Worm (Caenorhabditis elegans): ENCODE results near the gene alfa-1.

The alfa-1 gene

ce11 chrII:7624272-7624671 is 38.0 kb downstream of the alfa-1 start:
- no peak for TF ChIP-seq ref-1 (GFP tag; conservative IDR thresholded peaks at IDR 0.05)
- no peak for TF ChIP-seq ztf-29 (GFP tag; IDR thresholded peaks at IDR 0.05)
- no peak for TF ChIP-seq med-1 (GFP tag; optimal IDR thresholded peaks at IDR 0.05; ENCODE audit: insufficient read depth)
- no peak for TF ChIP-seq tab-1 (GFP tag; IDR thresholded peaks at IDR 0.05)
- no peak for TF ChIP-seq cog-1 (tag; optimal IDR thresholded peaks at IDR 0.05)
- TF ChIP-seq ztf-23 (GFP tag; IDR thresholded peaks at IDR 0.05) = no peak
- TF ChIP-seq flt-1 (GFP tag; IDR thresholded peaks at IDR 0.05) = no peak
- no peak for TF ChIP-seq klf-2 (GFP tag; conservative IDR thresholded peaks at IDR 0.05)
- TF ChIP-seq T22C8.4 (GFP tag; IDR thresholded peaks at IDR 0.05) = no peak

DNA sequence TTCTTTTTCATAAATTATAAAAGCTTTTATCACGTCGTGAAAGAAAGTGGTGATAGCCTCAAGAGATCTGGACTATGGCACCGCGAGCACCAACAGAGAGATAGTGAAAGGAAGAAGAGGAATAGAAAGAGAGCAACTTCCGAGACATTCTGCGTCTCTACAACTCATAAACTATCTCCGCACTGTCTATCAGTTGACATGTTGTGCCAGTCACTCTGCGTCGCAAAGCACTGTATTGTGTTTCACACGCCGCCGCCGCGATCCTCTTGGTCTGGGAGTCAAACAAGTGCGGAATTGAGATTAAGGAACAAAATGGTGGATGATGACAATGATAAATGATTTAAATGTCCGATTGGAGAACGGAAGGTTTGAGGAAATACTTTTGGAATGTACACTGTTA is 38.9 kb downstream of the alfa-1 start:
- peak; percentile 40 for TF ChIP-seq cog-1 (tag; optimal IDR thresholded peaks at IDR 0.05)
- TF ChIP-seq med-1 (GFP tag; optimal IDR thresholded peaks at IDR 0.05; ENCODE audit: insufficient read depth) = no peak

- no peak for TF ChIP-seq klf-2 (GFP tag; conservative IDR thresholded peaks at IDR 0.05)
- TF ChIP-seq cog-1 (tag; optimal IDR thresholded peaks at IDR 0.05) = no peak
- no peak for TF ChIP-seq T22C8.4 (GFP tag; IDR thresholded peaks at IDR 0.05)
- no peak for TF ChIP-seq flt-1 (GFP tag; IDR thresholded peaks at IDR 0.05)
- TF ChIP-seq ztf-29 (GFP tag; IDR thresholded peaks at IDR 0.05) = no peak
- TF ChIP-seq med-1 (GFP tag; optimal IDR thresholded peaks at IDR 0.05; ENCODE audit: insufficient read depth) = no peak
- no peak for TF ChIP-seq ref-1 (GFP tag; conservative IDR thresholded peaks at IDR 0.05)
- TF ChIP-seq tab-1 (GFP tag; IDR thresholded peaks at IDR 0.05) = no peak
- no peak for TF ChIP-seq ztf-23 (GFP tag; IDR thresholded peaks at IDR 0.05)
Observed at ce11 chrII:7621513-7621912, 40.8 kb downstream of the alfa-1 start.

DNA sequence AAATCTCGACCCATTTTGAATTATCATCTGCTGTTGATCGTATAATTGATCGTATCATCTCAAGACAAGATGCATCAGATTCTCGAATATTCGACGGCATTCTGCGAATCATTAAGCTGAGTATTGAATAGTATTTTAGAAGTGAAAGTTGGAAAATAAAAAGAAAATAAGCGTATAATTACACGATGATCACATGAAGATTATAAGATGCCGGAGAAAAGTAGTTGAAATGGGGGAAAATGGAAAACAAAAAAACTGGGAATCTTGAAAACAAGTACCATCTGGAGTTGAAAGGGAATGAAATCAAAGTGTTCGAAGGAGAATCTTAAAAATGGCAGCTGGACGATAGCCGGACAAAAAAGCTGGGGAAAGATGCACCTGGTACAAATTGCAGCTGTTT is 41.9 kb downstream of the alfa-1 start, which contains the start of gene R07G3.8:
Gene R07G3.8 (minus strand): TSS at position 101 of the 400 bp plus-strand sequence.
- TF ChIP-seq klf-2 (GFP tag; conservative IDR thresholded peaks at IDR 0.05) (no peak), ref-1 (GFP tag; conservative IDR thresholded peaks at IDR 0.05) (no peak), T22C8.4 (GFP tag; IDR thresholded peaks at IDR 0.05) (no peak), cog-1 (tag; optimal IDR thresholded peaks at IDR 0.05) (no peak), ztf-29 (GFP tag; IDR thresholded peaks at IDR 0.05) (no peak), ztf-23 (GFP tag; IDR thresholded peaks at IDR 0.05) (no peak), flt-1 (GFP tag; IDR thresholded peaks at IDR 0.05) (no peak)

DNA sequence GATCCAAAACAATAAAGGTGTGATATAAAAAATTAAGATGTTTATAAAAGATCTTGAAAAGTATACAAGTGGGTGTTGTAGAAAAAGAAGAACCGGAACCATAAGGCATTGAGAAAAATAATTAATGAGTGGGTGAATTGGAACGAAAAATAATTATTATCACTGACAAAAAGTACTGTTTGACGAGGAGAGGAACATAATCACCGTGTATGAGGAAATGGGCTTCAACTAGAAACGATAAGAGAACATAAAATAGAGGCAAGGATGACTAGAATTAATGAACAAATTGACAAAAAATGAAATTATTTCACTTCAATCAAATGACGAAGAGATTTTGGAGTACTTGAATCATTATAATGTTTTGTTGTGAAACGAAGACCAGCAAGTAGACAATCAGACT is 44.1 kb downstream of the alfa-1 start:
- no peak for TF ChIP-seq T22C8.4 (GFP tag; IDR thresholded peaks at IDR 0.05)
- no peak for TF ChIP-seq tab-1 (GFP tag; IDR thresholded peaks at IDR 0.05)
- TF ChIP-seq ref-1 (GFP tag; conservative IDR thresholded peaks at IDR 0.05) = no peak
- TF ChIP-seq klf-2 (GFP tag; conservative IDR thresholded peaks at IDR 0.05) = no peak
- TF ChIP-seq flt-1 (GFP tag; IDR thresholded peaks at IDR 0.05) = no peak

ce11 chrII:7616141-7616540 is 46.2 kb downstream of the alfa-1 start, which contains the start of gene cdc-42:
Gene cdc-42 (plus strand): TSS chrII:7616452.
- no peak for TF ChIP-seq ztf-29 (GFP tag; IDR thresholded peaks at IDR 0.05)
- TF ChIP-seq tab-1 (GFP tag; IDR thresholded peaks at IDR 0.05) = no peak
- TF ChIP-seq med-1 (GFP tag; optimal IDR thresholded peaks at IDR 0.05; ENCODE audit: insufficient read depth) = no peak
- no peak for TF ChIP-seq ref-1 (GFP tag; conservative IDR thresholded peaks at IDR 0.05)
- TF ChIP-seq cog-1 (tag; optimal IDR thresholded peaks at IDR 0.05) = no peak
- no peak for TF ChIP-seq ztf-23 (GFP tag; IDR thresholded peaks at IDR 0.05)
- TF ChIP-seq klf-2 (GFP tag; conservative IDR thresholded peaks at IDR 0.05) = no peak
- no peak for TF ChIP-seq flt-1 (GFP tag; IDR thresholded peaks at IDR 0.05)

DNA sequence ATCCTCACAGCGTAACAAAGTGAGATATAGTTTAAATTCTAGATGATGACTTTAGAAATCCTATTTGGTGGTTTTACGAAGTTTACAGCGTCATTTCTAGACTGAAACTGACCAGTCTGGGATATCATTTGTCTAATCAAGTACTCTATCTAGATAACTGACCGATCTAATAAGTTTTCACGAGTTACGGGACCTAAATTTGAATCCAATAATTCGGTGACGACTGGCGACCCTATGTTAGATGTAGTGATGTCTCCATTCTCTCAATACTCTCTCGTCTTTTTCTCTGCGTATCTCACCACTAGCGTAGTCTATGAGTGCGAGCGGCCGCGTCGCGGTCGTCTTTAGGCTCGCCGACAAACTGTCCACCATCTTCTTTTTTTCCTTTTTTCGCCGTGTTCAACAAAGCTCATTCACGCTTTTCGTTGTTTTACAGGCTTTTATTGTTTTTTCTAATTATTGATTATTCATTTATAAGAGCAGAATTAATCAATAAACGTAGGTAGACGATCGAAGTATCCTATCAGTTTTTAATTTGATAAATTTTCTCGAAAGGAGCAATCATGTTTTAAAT is 46.9 kb downstream of the alfa-1 start:
- no peak for TF ChIP-seq klf-2 (GFP tag; conservative IDR thresholded peaks at IDR 0.05)
- peak; percentile 43; the same call in 1 of the 2 replicates for TF ChIP-seq T22C8.4 (GFP tag; IDR thresholded peaks at IDR 0.05)
- no peak for TF ChIP-seq med-1 (GFP tag; optimal IDR thresholded peaks at IDR 0.05; ENCODE audit: insufficient read depth)

DNA sequence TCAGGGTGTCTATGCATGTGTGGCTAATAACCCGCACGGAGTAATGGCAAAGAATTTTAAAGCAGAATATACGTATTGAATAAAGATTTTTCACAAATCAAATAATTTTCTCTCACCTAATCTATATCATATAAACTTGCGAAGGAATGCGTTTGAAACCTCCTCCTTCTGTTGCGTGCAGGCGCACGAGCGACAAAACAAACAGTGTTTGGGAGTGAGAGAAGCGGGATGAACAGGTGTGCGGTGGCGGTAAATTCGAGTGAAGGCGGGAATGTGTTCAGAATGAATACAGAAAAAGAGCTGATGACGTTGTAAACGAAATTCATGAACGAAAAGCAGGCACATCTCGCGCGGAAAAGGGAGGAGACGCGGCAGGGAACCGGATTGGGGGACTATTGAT is 48.0 kb downstream of the alfa-1 start:
- TF ChIP-seq flt-1 (GFP tag; IDR thresholded peaks at IDR 0.05) (0 out of 2 replicates have a peak, but pooled peaks have one; percentile 47), ztf-23 (GFP tag; IDR thresholded peaks at IDR 0.05) (0 out of 2 replicates have a peak, but pooled peaks have one; percentile 58), ztf-29 (GFP tag; IDR thresholded peaks at IDR 0.05) (no peak)

DNA sequence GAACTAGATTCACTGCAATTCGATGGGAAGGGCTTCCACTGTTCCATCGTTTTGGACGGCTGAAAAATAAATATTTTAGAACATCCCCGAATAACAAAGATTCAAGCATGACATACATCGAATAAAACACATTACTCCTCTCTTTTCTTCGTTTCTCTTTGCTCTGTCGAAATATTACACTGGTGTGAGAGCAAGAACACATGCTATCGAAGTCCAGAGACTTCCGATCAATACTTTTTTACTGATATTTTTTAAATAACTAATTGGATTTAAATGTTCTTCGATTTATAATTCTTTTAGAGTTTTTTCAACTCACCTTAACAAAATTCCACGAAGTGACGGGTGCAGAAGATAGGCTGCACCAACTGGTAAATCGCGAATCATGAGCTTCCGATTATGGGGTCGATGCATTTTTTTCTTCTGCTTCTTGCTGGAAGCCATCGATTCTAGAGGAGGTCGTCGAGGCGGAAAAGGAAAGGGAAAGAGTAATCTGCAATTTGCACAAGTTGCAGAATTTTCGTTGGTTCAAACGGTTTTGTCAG is 49.0 kb downstream of the alfa-1 start, which contains the start of the genes oig-4 and R07G3.7:
Gene oig-4 (plus strand): TSS at position 301 of the 542 bp plus-strand sequence.
Gene R07G3.7 (minus strand): TSS at position 492 of the 542 bp plus-strand sequence.
- TF ChIP-seq tab-1 (GFP tag; IDR thresholded peaks at IDR 0.05) = no peak
- no peak for TF ChIP-seq T22C8.4 (GFP tag; IDR thresholded peaks at IDR 0.05)
- TF ChIP-seq med-1 (GFP tag; optimal IDR thresholded peaks at IDR 0.05; ENCODE audit: insufficient read depth) = no peak
- TF ChIP-seq ref-1 (GFP tag; conservative IDR thresholded peaks at IDR 0.05) = no peak
- TF ChIP-seq cog-1 (tag; optimal IDR thresholded peaks at IDR 0.05) = no peak
- no peak for TF ChIP-seq flt-1 (GFP tag; IDR thresholded peaks at IDR 0.05)
- TF ChIP-seq ztf-29 (GFP tag; IDR thresholded peaks at IDR 0.05) = no peak
- no peak for TF ChIP-seq klf-2 (GFP tag; conservative IDR thresholded peaks at IDR 0.05)
- TF ChIP-seq ztf-23 (GFP tag; IDR thresholded peaks at IDR 0.05) = no peak

All from whole organism, midembryonic.